Fruit fly (Drosophila melanogaster): ENCODE measurements around the gene Jhbp11.

DNA sequence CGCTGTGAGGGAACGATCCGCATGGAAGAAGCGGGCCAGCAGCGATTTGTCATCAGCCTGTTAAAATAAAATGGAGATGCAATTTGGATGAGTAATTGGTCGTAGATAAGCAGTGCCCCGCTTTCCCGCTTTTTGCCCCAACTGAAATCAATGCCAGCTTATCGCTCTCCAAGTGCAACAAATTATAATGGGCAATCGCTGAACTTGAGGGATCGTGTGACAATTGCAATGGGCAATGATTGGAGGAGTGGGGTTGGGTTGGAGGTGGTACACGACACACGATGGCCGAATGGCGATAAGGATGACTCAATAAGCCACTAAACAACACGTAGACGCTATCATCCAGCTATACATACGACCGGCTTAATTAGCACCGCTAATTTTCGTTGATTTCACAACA, 27.7 kb downstream of the Jhbp11 start:
- TF ChIP-seq CG8159 (tag; optimal IDR thresholded peaks at IDR 0.05) = no peak
- no peak for TF ChIP-seq CG13204 (GFP tag; optimal IDR thresholded peaks at IDR 0.05)
- no peak for TF ChIP-seq Pif1B (GFP tag; optimal IDR thresholded peaks at IDR 0.05)
- no peak for TF ChIP-seq fd96Ca (GFP tag; IDR thresholded peaks at IDR 0.05)
- no peak for TF ChIP-seq gl (tag; optimal IDR thresholded peaks at IDR 0.05)
- TF ChIP-seq CG9948 (tag; optimal IDR thresholded peaks at IDR 0.05) = no peak

Measured in whole organism, pupa.